Worm (Caenorhabditis elegans): ENCODE data around the gene gana-1.

DNA sequence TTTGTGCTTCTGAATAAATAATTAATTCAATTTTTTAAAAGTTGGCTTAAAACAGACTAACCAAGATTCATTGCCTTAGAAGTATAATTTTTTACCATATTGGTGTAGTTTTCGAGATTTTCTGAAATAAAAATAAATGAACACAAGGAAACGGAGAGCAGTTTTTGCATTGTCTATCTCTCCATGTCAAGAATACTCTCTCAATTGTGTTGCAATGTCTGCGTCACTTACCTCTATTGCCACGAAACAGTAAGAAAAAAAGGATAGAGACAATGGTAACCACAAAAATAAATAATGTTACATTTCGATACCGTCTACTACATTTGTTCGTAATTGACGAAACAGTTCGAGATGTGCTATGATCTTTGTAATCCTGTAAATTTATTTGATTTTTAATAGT is 4.1 kb upstream of the gana-1 start, which contains the start of gene R07B7.10:
- TF ChIP-seq nhr-77 (tag; optimal IDR thresholded peaks at IDR 0.05) (no peak), ceh-82 (tag; optimal IDR thresholded peaks at IDR 0.05) (no peak), sup-37 (GFP tag; optimal IDR thresholded peaks at IDR 0.05) (no peak), elt-2 (tag; optimal IDR thresholded peaks at IDR 0.05) (no peak), unc-86 (tag; optimal IDR thresholded peaks at IDR 0.05) (no peak), nhr-12 (tag; optimal IDR thresholded peaks at IDR 0.05) (no peak), nhr-28 (tag; optimal IDR thresholded peaks at IDR 0.05) (no peak)
